Fruit fly (Drosophila melanogaster): ENCODE data around the gene CG7366.

- TF ChIP-seq Hr78 (GFP tag; optimal IDR thresholded peaks at IDR 0.05) (no peak), N (GFP tag; optimal IDR thresholded peaks at IDR 0.05) (no peak), Dfd (GFP tag; optimal IDR thresholded peaks at IDR 0.05) (no peak), Hr83 (GFP tag; optimal IDR thresholded peaks at IDR 0.05; ENCODE audit: poor library complexity, severe bottlenecking) (no peak), Myc (optimal IDR thresholded peaks at IDR 0.05) (no peak), brk (GFP tag; optimal IDR thresholded peaks at IDR 0.05) (no peak), Mio (GFP tag; optimal IDR thresholded peaks at IDR 0.05) (no peak), dsf (GFP tag; optimal IDR thresholded peaks at IDR 0.05; ENCODE audit: borderline replicate concordance) (no peak), foxo (GFP tag; optimal IDR thresholded peaks at IDR 0.05) (peak in 1 of 2 experiments; percentile 6), woc (GFP tag; optimal IDR thresholded peaks at IDR 0.05) (peak; percentile 16), pan (optimal IDR thresholded peaks at IDR 0.05) (no peak), sage (GFP tag; optimal IDR thresholded peaks at IDR 0.05) (no peak), usp (GFP tag; optimal IDR thresholded peaks at IDR 0.05) (no peak)
Observed at dm6 chr3L:8153206-8153996, 48.8 kb downstream of the CG7366 start.

Data from whole organism, wandering third instar larva.